Worm (Caenorhabditis elegans) whole organism, early embryonic: ENCODE results near the gene F31E8.5.

Experiments used
- B0310.2 ChIP-seq: sonication (generic microtip); optimal IDR thresholded peaks from 2 replicates; lab custom pipeline; 2016; ENCODE audit warnings: mild to moderate bottlenecking, missing genetic modification characterization, missing compliant biosample characterization
- F13C5.2 ChIP-seq: sonication (generic microtip); optimal IDR thresholded peaks from 2 replicates; lab custom pipeline; 2017; ENCODE audit warnings: mild to moderate bottlenecking, missing genetic modification characterization, inconsistent platforms, missing compliant biosample characterization
- aly-1 ChIP-seq: sonication (generic microtip); optimal IDR thresholded peaks from 2 replicates; lab custom pipeline; 2016; ENCODE audit warnings: missing genetic modification characterization, missing compliant biosample characterization
- ama-1 ChIP-seq: fragments of 150-350 bp; optimal IDR thresholded peaks from 2 replicates; lab custom pipeline; 2014
- ceh-13 ChIP-seq: fragments of 200-800 bp; sonication (Bioruptor generic); optimal IDR thresholded peaks from 2 replicates; lab custom pipeline; 2018; ENCODE audit warnings: mild to moderate bottlenecking, missing genetic modification characterization, missing compliant biosample characterization
- flt-1 ChIP-seq: fragments of 200-800 bp; sonication (Bioruptor generic); IDR thresholded peaks from 2 replicates; pipeline ENCODE4 v1.3.6; 2022; ENCODE audit warnings: missing genetic modification characterization, missing compliant biosample characterization
- hmg-4 ChIP-seq: fragments of 200-800 bp; sonication (Bioruptor generic); optimal IDR thresholded peaks from 2 replicates; lab custom pipeline; 2018; ENCODE audit warnings: mild to moderate bottlenecking, missing genetic modification characterization, missing compliant biosample characterization
- pes-1 ChIP-seq: fragments of 200-800 bp; sonication (Bioruptor generic); IDR thresholded peaks from 2 replicates; pipeline ENCODE4 v1.3.6; 2022; ENCODE audit warnings: missing genetic modification reagents, missing genetic modification characterization, missing compliant biosample characterization
- scrt-1 ChIP-seq: fragments of 200-800 bp; sonication (Bioruptor generic); IDR thresholded peaks from 2 replicates; pipeline ENCODE4 v1.3.6; 2022; ENCODE audit warnings: missing genetic modification characterization, missing compliant biosample characterization
- sea-1 ChIP-seq: fragments of 200-800 bp; sonication (Bioruptor generic); conservative IDR thresholded peaks from 2 replicates; pipeline ENCODE4 v1.3.6; 2022; ENCODE audit warnings: missing genetic modification characterization, missing compliant biosample characterization
- tbx-37 ChIP-seq: fragments of 200-800 bp; sonication (Bioruptor generic); conservative IDR thresholded peaks from 2 replicates; pipeline ENCODE4 v1.3.6; 2022; ENCODE audit warnings: missing genetic modification reagents, missing genetic modification characterization, missing compliant biosample characterization
- tra-4 ChIP-seq: sonication (generic microtip); optimal IDR thresholded peaks from 2 replicates; lab custom pipeline; 2017; ENCODE audit warnings: missing genetic modification characterization, missing compliant biosample characterization

ce11 chrII:6829108-6829507 lies 22.0 kb upstream of the F31E8.5 start:
- TF ChIP-seq flt-1 (no peak), pes-1 (GFP tag; lab: Robert Waterston, UW) (no peak), ama-1 (lab: Kevin White, UChicago) (no peak), tbx-37 (GFP tag; lab: Robert Waterston, UW) (no peak), hmg-4 (no peak), aly-1 (tag; lab: Kevin White, UChicago) (no peak), ceh-13 (GFP tag; lab: Kevin White, UChicago) (no peak), F13C5.2 (tag; lab: Kevin White, UChicago) (no peak), sea-1 (GFP tag; lab: Robert Waterston, UW) (no peak), tra-4 (no peak), scrt-1 (GFP tag; lab: Robert Waterston, UW) (no peak), B0310.2 (tag; lab: Kevin White, UChicago) (no peak)
